Fruit fly (Drosophila melanogaster) whole organism, embryonic: Measurements from ENCODE around the gene Rh2.

Source experiments
- Awh ChIP-seq: fragments of 200-800 bp; sonication (Bioruptor generic); IDR thresholded peaks from 2 replicates; pipeline ENCODE4, ENCODE4 v1.3.6; 2022; ENCODE audit warnings: missing biosample characterization, missing genetic modification characterization
- CG10274 ChIP-seq: fragments of 200-800 bp; sonication (Bioruptor generic); optimal IDR thresholded peaks from 3 replicates; lab custom pipeline; 2017; ENCODE audit warnings: missing biosample characterization, mild to moderate bottlenecking, missing genetic modification characterization
- CG10979 ChIP-seq: fragments of 200-800 bp; sonication (Bioruptor generic); optimal IDR thresholded peaks from 2 replicates; lab custom pipeline; 2018; ENCODE audit warnings: missing biosample characterization, mild to moderate bottlenecking, missing genetic modification characterization, moderate library complexity
- CG11085 ChIP-seq: fragments of 200-800 bp; sonication (Bioruptor generic); IDR thresholded peaks from 2 replicates; pipeline ENCODE4 v1.3.6; 2022; ENCODE audit warnings: missing biosample characterization, missing genetic modification characterization
- CG11456 ChIP-seq: fragments of 200-800 bp; sonication (Bioruptor generic); IDR thresholded peaks from 3 replicates; pipeline ENCODE4 v1.3.6; 2022; ENCODE audit warnings: missing biosample characterization, missing genetic modification characterization
- CG12071 ChIP-seq: fragments of 200-800 bp; sonication (Bioruptor generic); optimal IDR thresholded peaks from 3 replicates; lab custom pipeline; 2018; ENCODE audit warnings: missing biosample characterization, mild to moderate bottlenecking, missing genetic modification characterization
- CG12104 ChIP-seq: fragments of 200-800 bp; sonication (Bioruptor generic); optimal IDR thresholded peaks from 3 replicates; lab custom pipeline; 2016; ENCODE audit warnings: missing biosample characterization, missing genetic modification characterization
- CG13894 ChIP-seq: fragments of 200-800 bp; sonication (Bioruptor generic); optimal IDR thresholded peaks from 3 replicates; lab custom pipeline; 2018; ENCODE audit warnings: missing biosample characterization, mild to moderate bottlenecking, missing genetic modification characterization, moderate library complexity
- CG14441 ChIP-seq: fragments of 200-800 bp; sonication (Bioruptor generic); IDR thresholded peaks from 2 replicates; pipeline ENCODE4 v1.3.6; 2022; ENCODE audit warnings: missing biosample characterization, missing genetic modification characterization
- CG1602 ChIP-seq: fragments of 200-800 bp; sonication (Bioruptor generic); optimal IDR thresholded peaks from 3 replicates; lab custom pipeline; 2016; ENCODE audit warnings: missing biosample characterization, missing genetic modification characterization
- CG16815 ChIP-seq: fragments of 200-800 bp; sonication (Bioruptor generic); optimal IDR thresholded peaks from 3 replicates; lab custom pipeline; 2017; ENCODE audit warnings: missing biosample characterization, mild to moderate bottlenecking, missing genetic modification characterization
- CG17186 ChIP-seq: fragments of 200-800 bp; sonication (Bioruptor generic); optimal IDR thresholded peaks from 3 replicates; lab custom pipeline; 2017; ENCODE audit warnings: missing biosample characterization, missing genetic modification reagents, missing genetic modification characterization
- CG2889 ChIP-seq: fragments of 200-800 bp; sonication (Bioruptor generic); IDR thresholded peaks from 3 replicates; pipeline ENCODE4 v1.3.6; 2022; ENCODE audit warnings: missing biosample characterization, missing genetic modification characterization
- CG30403 ChIP-seq: fragments of 200-800 bp; sonication (Bioruptor generic); optimal IDR thresholded peaks from 3 replicates; lab custom pipeline; 2016; ENCODE audit warnings: missing biosample characterization, missing genetic modification characterization
- CG34422 ChIP-seq: fragments of 200-800 bp; sonication (Bioruptor generic); IDR thresholded peaks from 3 replicates; pipeline ENCODE4 v1.3.6; 2022; ENCODE audit warnings: missing biosample characterization, missing genetic modification characterization
- CG4707 ChIP-seq: fragments of 200-800 bp; sonication (Bioruptor generic); optimal IDR thresholded peaks from 2 replicates; lab custom pipeline; 2018; ENCODE audit warnings: missing biosample characterization, mild to moderate bottlenecking, missing genetic modification characterization, moderate library complexity
- CG4730 ChIP-seq: fragments of 200-800 bp; sonication (Bioruptor generic); IDR thresholded peaks from 2 replicates; pipeline ENCODE4 v1.3.6; 2022; ENCODE audit warnings: missing biosample characterization, missing genetic modification characterization
- CG4854 ChIP-seq: fragments of 200-800 bp; sonication (Bioruptor generic); optimal IDR thresholded peaks from 2 replicates; lab custom pipeline; 2016; ENCODE audit warnings: missing biosample characterization, missing genetic modification characterization, inconsistent platforms
- CG6683 ChIP-seq: fragments of 200-800 bp; sonication (Bioruptor generic); optimal IDR thresholded peaks from 2 replicates; lab custom pipeline; 2017; ENCODE audit warnings: missing biosample characterization, mild to moderate bottlenecking, missing genetic modification characterization, missing genetic modification reagents
- CG8765 ChIP-seq: fragments of 200-800 bp; sonication (Bioruptor generic); IDR thresholded peaks from 2 replicates; pipeline ENCODE4 v1.3.6; 2022; ENCODE audit warnings: missing biosample characterization, missing genetic modification characterization
- CG9609 ChIP-seq: fragments of 200-800 bp; sonication (Bioruptor generic); optimal IDR thresholded peaks from 3 replicates; lab custom pipeline; 2016; ENCODE audit warnings: missing biosample characterization, missing genetic modification characterization
- CG9797 ChIP-seq: fragments of 200-800 bp; sonication (Bioruptor generic); optimal IDR thresholded peaks from 3 replicates; lab custom pipeline; 2018; ENCODE audit warnings: missing biosample characterization, mild to moderate bottlenecking, missing genetic modification characterization
- Dref ChIP-seq: fragments of 200-800 bp; sonication (Bioruptor generic); IDR thresholded peaks from 2 replicates; pipeline ENCODE4 v1.3.6; 2022; ENCODE audit warnings: missing biosample characterization, missing genetic modification characterization
- Ets97D ChIP-seq: fragments of 200-800 bp; sonication (Bioruptor generic); optimal IDR thresholded peaks from 3 replicates; lab custom pipeline; 2016; ENCODE audit warnings: missing biosample characterization, missing genetic modification characterization
- Fer3 ChIP-seq: fragments of 200-800 bp; sonication (Bioruptor generic); optimal IDR thresholded peaks from 2 replicates; lab custom pipeline; 2018; ENCODE audit warnings: missing biosample characterization, mild to moderate bottlenecking, missing genetic modification characterization, moderate library complexity
- HLHmδ ChIP-seq: fragments of 200-800 bp; sonication (Bioruptor generic); optimal IDR thresholded peaks from 2 replicates; lab custom pipeline; 2018; ENCODE audit warnings: missing biosample characterization, mild to moderate bottlenecking, missing genetic modification characterization, moderate library complexity
- HmgD ChIP-seq: fragments of 200-800 bp; sonication (Bioruptor generic); optimal IDR thresholded peaks from 3 replicates; lab custom pipeline; 2016; ENCODE audit warnings: missing biosample characterization, missing genetic modification characterization
- Hr78 ChIP-seq, 2 experiments: fragments of 200-800 bp in 1 of 2; fragments of >200 bp in 1 of 2; sonication (Bioruptor generic) in 1 of 2; optimal IDR thresholded peaks; 2 replicates each; lab custom pipeline; 2017 to 2019; ENCODE audit warnings: missing biosample characterization in 2 of 2, missing genetic modification characterization in 2 of 2, mild to moderate bottlenecking in 1 of 2, moderate library complexity in 1 of 2
- Jarid2 ChIP-seq: fragments of 200-800 bp; sonication (Bioruptor generic); optimal IDR thresholded peaks from 3 replicates; lab custom pipeline; 2017; ENCODE audit warnings: mild to moderate bottlenecking, missing biosample characterization, missing genetic modification reagents, missing genetic modification characterization
- Lpt ChIP-seq: fragments of >200 bp; optimal IDR thresholded peaks from 2 replicates; lab custom pipeline; 2018; ENCODE audit warnings: missing biosample characterization, missing genetic modification characterization
- Myb ChIP-seq: fragments of 200-800 bp; sonication (Bioruptor generic); optimal IDR thresholded peaks from 2 replicates; lab custom pipeline; 2016; ENCODE audit warnings: missing biosample characterization, missing genetic modification characterization
- NC2α ChIP-seq: fragments of 200-800 bp; sonication (Bioruptor generic); optimal IDR thresholded peaks from 2 replicates; lab custom pipeline; 2016; ENCODE audit warnings: missing biosample characterization, missing genetic modification characterization
- Nf-YC ChIP-seq: fragments of 200-800 bp; optimal IDR thresholded peaks from 3 replicates; lab custom pipeline; 2019; ENCODE audit warnings: missing biosample characterization, mild to moderate bottlenecking, missing genetic modification characterization, moderate library complexity
- PHDP ChIP-seq: fragments of 200-800 bp; sonication (Bioruptor generic); optimal IDR thresholded peaks from 3 replicates; lab custom pipeline; 2018; ENCODE audit warnings: missing biosample characterization, mild to moderate bottlenecking, missing genetic modification characterization, moderate library complexity
- Sox100B ChIP-seq: fragments of 200-800 bp; sonication (Bioruptor generic); optimal IDR thresholded peaks from 3 replicates; lab custom pipeline; 2018; ENCODE audit warnings: missing biosample characterization, mild to moderate bottlenecking, missing genetic modification characterization
- Usf ChIP-seq: fragments of 200-800 bp; sonication (Bioruptor generic); optimal IDR thresholded peaks from 2 replicates; lab custom pipeline; 2017; ENCODE audit warnings: missing genotype, missing biosample characterization, missing genetic modification characterization
- ab ChIP-seq: fragments of 200-800 bp; sonication (Bioruptor generic); optimal IDR thresholded peaks from 2 replicates; lab custom pipeline; 2016; ENCODE audit warnings: missing biosample characterization, missing genetic modification characterization
- ac ChIP-seq: fragments of 200-800 bp; sonication (Bioruptor generic); optimal IDR thresholded peaks from 3 replicates; lab custom pipeline; 2017; ENCODE audit warnings: missing biosample characterization, mild to moderate bottlenecking, missing genetic modification characterization
- az2 ChIP-seq: fragments of 200-800 bp; sonication (Bioruptor generic); optimal IDR thresholded peaks from 3 replicates; lab custom pipeline; 2016; ENCODE audit warnings: missing biosample characterization, missing genetic modification characterization
- cato ChIP-seq: fragments of 200-800 bp; sonication (Bioruptor generic); optimal IDR thresholded peaks from 2 replicates; lab custom pipeline; 2016; ENCODE audit warnings: missing biosample characterization, missing genetic modification characterization, borderline replicate concordance
- fd3F ChIP-seq: fragments of 200-800 bp; sonication (Bioruptor generic); optimal IDR thresholded peaks from 2 replicates; lab custom pipeline; 2018; ENCODE audit warnings: missing biosample characterization, mild to moderate bottlenecking, missing genetic modification characterization, moderate library complexity
- fru ChIP-seq: fragments of >200 bp; optimal IDR thresholded peaks from 2 replicates; lab custom pipeline; 2017
- ftz-f1 ChIP-seq: fragments of 200-800 bp; sonication (Bioruptor generic); optimal IDR thresholded peaks from 2 replicates; lab custom pipeline; 2016; ENCODE audit warnings: missing biosample characterization, missing genetic modification characterization
- her ChIP-seq: fragments of 200-800 bp; sonication (Bioruptor generic); optimal IDR thresholded peaks from 2 replicates; lab custom pipeline; 2016; ENCODE audit warnings: missing biosample characterization, missing genetic modification characterization
- lmd ChIP-seq: fragments of 200-800 bp; sonication (Bioruptor generic); IDR thresholded peaks from 2 replicates; pipeline ENCODE4 v1.3.6; 2022; ENCODE audit warnings: missing biosample characterization, missing genetic modification characterization
- mld ChIP-seq: fragments of 200-800 bp; sonication (Bioruptor generic); IDR thresholded peaks from 3 replicates; pipeline ENCODE4 v1.3.6; 2022; ENCODE audit warnings: missing biosample characterization, missing genetic modification characterization; ENCODE audit not compliant: partially characterized antibody
- sc ChIP-seq, 3 experiments: fragments of >200 bp in 2 of 3; fragments of 200-800 bp in 1 of 3; sonication (Bioruptor generic) in 1 of 3; optimal IDR thresholded peaks; 2 replicates in 2 of 3; 3 replicates in 1 of 3; lab custom pipeline; 2017; ENCODE audit warnings: mild to moderate bottlenecking in 1 of 3, missing biosample characterization in 1 of 3, missing genetic modification characterization in 1 of 3, missing genetic modification reagents in 1 of 3
- so ChIP-seq: fragments of 200-800 bp; sonication (Bioruptor generic); IDR thresholded peaks from 3 replicates; pipeline ENCODE4 v1.3.6; 2022; ENCODE audit warnings: missing biosample characterization, missing genetic modification characterization
- stwl ChIP-seq: fragments of 200-800 bp; sonication (Bioruptor generic); optimal IDR thresholded peaks from 3 replicates; lab custom pipeline; 2018; ENCODE audit warnings: missing biosample characterization, mild to moderate bottlenecking, missing genetic modification characterization, moderate library complexity
- yki ChIP-seq: fragments of >200 bp; optimal IDR thresholded peaks from 3 replicates; lab custom pipeline; 2018

Rh2 gene

DNA sequence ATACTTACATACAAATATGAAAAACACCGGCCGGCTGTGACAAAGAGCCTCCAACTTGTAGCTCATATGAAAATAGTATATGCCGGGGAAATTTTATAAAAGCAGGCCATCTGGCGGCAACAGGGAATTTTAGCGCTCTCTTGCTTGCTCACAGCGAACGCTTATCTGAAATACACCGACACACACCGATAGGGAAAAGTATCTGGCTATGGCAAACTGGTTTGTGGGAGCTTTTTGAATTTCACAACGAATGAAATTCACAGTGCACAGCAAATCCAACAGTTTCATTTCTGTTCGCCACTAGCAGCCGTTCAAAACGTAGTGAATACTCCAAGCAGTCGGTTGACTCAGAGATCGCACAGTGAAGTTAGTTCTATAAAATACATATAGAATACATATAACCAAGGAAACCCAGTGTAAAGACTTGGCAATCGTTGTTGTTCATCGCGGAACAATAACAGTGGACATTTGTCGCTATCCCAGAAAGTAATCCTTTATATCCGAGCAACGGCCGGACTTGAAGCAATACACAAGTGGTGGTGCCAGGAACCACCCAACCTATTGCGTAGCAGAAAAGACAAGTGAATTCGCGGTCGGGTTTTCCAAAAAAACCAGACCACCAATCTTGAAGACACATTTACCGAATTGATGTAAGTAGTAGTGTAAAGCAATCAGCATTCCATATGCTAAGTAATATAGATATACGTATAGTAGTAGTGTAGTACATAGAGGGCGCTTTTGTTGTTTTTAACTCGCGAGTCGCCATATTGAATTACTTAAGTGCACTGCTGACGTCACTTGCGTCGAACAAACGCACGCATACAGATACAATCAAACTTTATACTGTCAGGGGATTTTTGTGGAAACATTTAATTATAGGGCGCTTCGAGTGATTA, 19.0 kb downstream of the Rh2 start (continued):
- TF ChIP-seq ac (GFP tag; lab: Kevin White, UChicago) (no peak), CG16815 (GFP tag; lab: Kevin White, UChicago) (no peak), Usf (GFP tag; lab: Kevin White, UChicago) (no peak), CG9797 (GFP tag; lab: Kevin White, UChicago) (no peak), HLHmδ (GFP tag; lab: Kevin White, UChicago) (no peak), Nf-YC (tag; lab: Kevin White, UChicago) (peak; percentile 26), her (GFP tag; lab: Kevin White, UChicago) (no peak), cato (GFP tag; lab: Kevin White, UChicago) (no peak), Lpt (no peak), sc (optimal IDR thresholded peaks at IDR 0.05; lab: Kevin White, UChicago) (no peak), sc (GFP tag; optimal IDR thresholded peaks at IDR 0.05; lab: Kevin White, UChicago) (no peak), Fer3 (tag; lab: Kevin White, UChicago) (peak; percentile 46), so (GFP tag; lab: Robert Waterston, UW) (peak; percentile 35; the same call in 2 of the 3 replicates), Hr78 (GFP tag; optimal IDR thresholded peaks at IDR 0.05; lab: Kevin White, UChicago) (no peak), stwl (tag; lab: Kevin White, UChicago) (no peak), CG14441 (peak; percentile 27; the same call in 1 of the 2 replicates), CG12104 (GFP tag; lab: Kevin White, UChicago) (no peak), mld (GFP tag; lab: Robert Waterston, UW) (no peak), yki (lab: Kevin White, UChicago) (no peak), CG34422 (GFP tag; lab: Robert Waterston, UW) (peak; percentile 65; the same call in 1 of the 3 replicates), CG4854 (no peak), CG17186 (GFP tag; lab: Kevin White, UChicago) (no peak), CG1602 (GFP tag; lab: Kevin White, UChicago) (no peak), CG9609 (GFP tag; lab: Kevin White, UChicago) (no peak), CG13894 (tag; lab: Kevin White, UChicago) (peak; percentile 61), Awh (GFP tag; lab: Robert Waterston, UW) (no peak), CG4707 (GFP tag; lab: Kevin White, UChicago) (no peak), fru (lab: Kevin White, UChicago) (no peak), Sox100B (no peak), PHDP (no peak), CG11456 (GFP tag; lab: Robert Waterston, UW) (no peak), az2 (GFP tag; lab: Kevin White, UChicago) (no peak), ab (GFP tag; lab: Kevin White, UChicago) (no peak), NC2α (GFP tag; lab: Kevin White, UChicago) (no peak), CG8765 (GFP tag; lab: Robert Waterston, UW) (no peak), fd3F (GFP tag; lab: Kevin White, UChicago) (no peak), CG6683 (GFP tag; lab: Kevin White, UChicago) (no peak), CG12071 (GFP tag; lab: Kevin White, UChicago) (no peak), Dref (GFP tag; lab: Robert Waterston, UW) (no peak), CG10979 (tag; lab: Kevin White, UChicago) (no peak), CG11085 (no peak), lmd (no peak), ftz-f1 (GFP tag; lab: Kevin White, UChicago) (peak; percentile 24), HmgD (GFP tag; lab: Kevin White, UChicago) (no peak), CG4730 (GFP tag; lab: Robert Waterston, UW) (no peak), CG10274 (no peak), Ets97D (GFP tag; lab: Kevin White, UChicago) (no peak), CG30403 (GFP tag; lab: Kevin White, UChicago) (no peak), CG2889 (no peak), Myb (GFP tag; lab: Kevin White, UChicago) (peak; percentile 14), Jarid2 (GFP tag; lab: Kevin White, UChicago) (peak; percentile 71)
